Fruit fly (Drosophila melanogaster) whole organism, embryonic: ENCODE data around the gene CG33281.

Experiments used
- Awh ChIP-seq: fragments of 200-800 bp; sonication (Bioruptor generic); IDR thresholded peaks from 2 replicates; pipeline ENCODE4, ENCODE4 v1.3.6; 2022; ENCODE audit warnings: missing biosample characterization, missing genetic modification characterization
- CG10366 ChIP-seq: fragments of 200-800 bp; sonication (Bioruptor generic); IDR thresholded peaks from 2 replicates; pipeline ENCODE4 v1.3.6; 2022; ENCODE audit warnings: missing biosample characterization, missing genetic modification characterization
- CG10565 ChIP-seq: fragments of 200-800 bp; sonication (Bioruptor generic); optimal IDR thresholded peaks from 3 replicates; lab custom pipeline; 2016; ENCODE audit warnings: missing biosample characterization, mild to moderate bottlenecking, missing genetic modification characterization
- CG11504 ChIP-seq: fragments of 200-800 bp; sonication (Bioruptor generic); optimal IDR thresholded peaks from 3 replicates; lab custom pipeline; 2019; ENCODE audit warnings: missing biosample characterization, mild to moderate bottlenecking, missing genetic modification characterization, moderate library complexity
- CG12299 ChIP-seq: fragments of 200-800 bp; sonication (Bioruptor generic); optimal IDR thresholded peaks from 2 replicates; lab custom pipeline; 2018; ENCODE audit warnings: missing biosample characterization, mild to moderate bottlenecking, missing genetic modification characterization
- CG12391 ChIP-seq: fragments of 200-800 bp; sonication (Bioruptor generic); optimal IDR thresholded peaks from 3 replicates; lab custom pipeline; 2018; ENCODE audit warnings: missing biosample characterization, mild to moderate bottlenecking, missing genetic modification characterization, moderate library complexity
- CG17568 ChIP-seq: fragments of 200-800 bp; sonication (Bioruptor generic); optimal IDR thresholded peaks from 2 replicates; lab custom pipeline; 2018; ENCODE audit warnings: missing biosample characterization, mild to moderate bottlenecking, missing genetic modification characterization, moderate library complexity
- CG1792 ChIP-seq: fragments of 200-800 bp; sonication (Bioruptor generic); optimal IDR thresholded peaks from 2 replicates; lab custom pipeline; 2016; ENCODE audit warnings: missing biosample characterization, missing genetic modification characterization
- CG2199 ChIP-seq: fragments of 200-800 bp; sonication (Bioruptor generic); IDR thresholded peaks from 3 replicates; pipeline ENCODE4 v1.3.6; 2022; ENCODE audit warnings: missing biosample characterization, missing genetic modification characterization
- CG2202 ChIP-seq: fragments of 200-800 bp; sonication (Bioruptor generic); optimal IDR thresholded peaks from 2 replicates; lab custom pipeline; 2018; ENCODE audit warnings: missing biosample characterization, mild to moderate bottlenecking, missing genetic modification characterization
- CG3065 ChIP-seq: fragments of 200-800 bp; sonication (Bioruptor generic); optimal IDR thresholded peaks from 2 replicates; lab custom pipeline; 2016; ENCODE audit warnings: missing biosample characterization, missing genetic modification characterization
- CG31441 ChIP-seq: fragments of 200-800 bp; sonication (Bioruptor generic); IDR thresholded peaks from 2 replicates; pipeline ENCODE4 v1.3.6; 2022; ENCODE audit warnings: missing biosample characterization, missing genetic modification characterization
- CG6272 ChIP-seq: fragments of 200-800 bp; sonication (Bioruptor generic); IDR thresholded peaks from 2 replicates; pipeline ENCODE4 v1.3.6; 2022; ENCODE audit warnings: missing biosample characterization, missing genetic modification characterization
- CTCF ChIP-seq: fragments of 200-800 bp; sonication (Bioruptor generic); optimal IDR thresholded peaks from 2 replicates; lab custom pipeline; 2017; ENCODE audit warnings: missing biosample characterization, mild to moderate bottlenecking, missing genetic modification characterization, moderate library complexity
- Deaf1 ChIP-seq: fragments of 200-800 bp; optimal IDR thresholded peaks from 3 replicates; lab custom pipeline; 2019; ENCODE audit warnings: missing biosample characterization, mild to moderate bottlenecking, missing genetic modification characterization, moderate library complexity
- Dref ChIP-seq: fragments of 200-800 bp; sonication (Bioruptor generic); IDR thresholded peaks from 2 replicates; pipeline ENCODE4 v1.3.6; 2022; ENCODE audit warnings: missing biosample characterization, missing genetic modification characterization
- Drgx ChIP-seq: fragments of 200-800 bp; sonication (Bioruptor generic); IDR thresholded peaks from 2 replicates; pipeline ENCODE4 v1.3.6; 2022; ENCODE audit warnings: missing biosample characterization, missing genetic modification characterization
- Elba2 ChIP-seq: fragments of 200-800 bp; sonication (Bioruptor generic); optimal IDR thresholded peaks from 3 replicates; lab custom pipeline; 2016; ENCODE audit warnings: missing biosample characterization, missing genetic modification characterization
- Ets97D ChIP-seq: fragments of 200-800 bp; sonication (Bioruptor generic); optimal IDR thresholded peaks from 3 replicates; lab custom pipeline; 2016; ENCODE audit warnings: missing biosample characterization, missing genetic modification characterization
- Gsc ChIP-seq: fragments of 200-800 bp; sonication (Bioruptor generic); IDR thresholded peaks from 2 replicates; pipeline ENCODE4 v1.3.6; 2022; ENCODE audit warnings: missing biosample characterization, missing genetic modification characterization
- HHEX ChIP-seq: fragments of 200-800 bp; sonication (Bioruptor generic); optimal IDR thresholded peaks from 3 replicates; lab custom pipeline; 2017; ENCODE audit warnings: missing biosample characterization, mild to moderate bottlenecking, missing genetic modification characterization, missing genetic modification reagents
- HLHmδ ChIP-seq: fragments of 200-800 bp; sonication (Bioruptor generic); optimal IDR thresholded peaks from 2 replicates; lab custom pipeline; 2018; ENCODE audit warnings: missing biosample characterization, mild to moderate bottlenecking, missing genetic modification characterization, moderate library complexity
- HmgZ ChIP-seq: fragments of 200-800 bp; sonication (Bioruptor generic); optimal IDR thresholded peaks from 2 replicates; lab custom pipeline; 2018; ENCODE audit warnings: missing biosample characterization, mild to moderate bottlenecking, missing genetic modification characterization
- Med ChIP-seq: fragments of 200-800 bp; sonication (Bioruptor generic); peaks from one replicate; lab custom pipeline; 2016; ENCODE audit warnings: missing biosample characterization, missing genetic modification characterization, mild to moderate bottlenecking, inconsistent platforms, moderate library complexity
- Myb ChIP-seq: fragments of 200-800 bp; sonication (Bioruptor generic); optimal IDR thresholded peaks from 2 replicates; lab custom pipeline; 2016; ENCODE audit warnings: missing biosample characterization, missing genetic modification characterization
- Opbp ChIP-seq: fragments of 200-800 bp; sonication (Bioruptor generic); IDR thresholded peaks from 3 replicates; pipeline ENCODE4 v1.3.6; 2022; ENCODE audit warnings: missing biosample characterization, missing genetic modification characterization; ENCODE audit not compliant: partially characterized antibody
- PHDP ChIP-seq: fragments of 200-800 bp; sonication (Bioruptor generic); optimal IDR thresholded peaks from 3 replicates; lab custom pipeline; 2018; ENCODE audit warnings: missing biosample characterization, mild to moderate bottlenecking, missing genetic modification characterization, moderate library complexity
- Ptx1 ChIP-seq: fragments of 200-800 bp; sonication (Bioruptor generic); IDR thresholded peaks from 2 replicates; pipeline ENCODE4 v1.3.6; 2022; ENCODE audit warnings: missing biosample characterization, missing genetic modification characterization
- Trl ChIP-seq, 3 experiments: fragments of >200 bp in 2 of 3; fragments of 200-800 bp in 1 of 3; sonication (Bioruptor generic) in 1 of 3; optimal IDR thresholded peaks; 2 replicates in 1 of 3; 3 replicates in 2 of 3; lab custom pipeline; 2016 to 2017; ENCODE audit warnings: missing biosample characterization in 1 of 3, missing genetic modification characterization in 1 of 3
- Vsx1 ChIP-seq: fragments of 200-800 bp; sonication (Bioruptor generic); optimal IDR thresholded peaks from 2 replicates; lab custom pipeline; 2017; ENCODE audit warnings: missing biosample characterization, mild to moderate bottlenecking, missing genetic modification characterization, missing genetic modification reagents
- aop ChIP-seq: fragments of 200-800 bp; sonication (Bioruptor generic); IDR thresholded peaks from 2 replicates; pipeline ENCODE4 v1.3.6; 2022; ENCODE audit warnings: missing biosample characterization, missing genetic modification characterization
- da ChIP-seq: fragments of 200-800 bp; sonication (Bioruptor generic); optimal IDR thresholded peaks from 2 replicates; lab custom pipeline; 2016; ENCODE audit warnings: missing biosample characterization, missing genetic modification characterization
- danr ChIP-seq: fragments of 200-800 bp; sonication (Bioruptor generic); IDR thresholded peaks from 2 replicates; pipeline ENCODE4 v1.3.6; 2022; ENCODE audit warnings: missing biosample characterization, missing genetic modification characterization
- dpn ChIP-seq, 2 experiments: fragments of 200-800 bp; sonication (Bioruptor generic); optimal IDR thresholded peaks; 3 replicates each; lab custom pipeline; 2016; ENCODE audit warnings: missing biosample characterization in 2 of 2, missing genetic modification characterization in 2 of 2
- ems ChIP-seq: fragments of 200-800 bp; sonication (Bioruptor generic); optimal IDR thresholded peaks from 3 replicates; lab custom pipeline; 2016; ENCODE audit warnings: missing biosample characterization, missing genetic modification characterization
- fd102C ChIP-seq: fragments of 200-800 bp; sonication (Bioruptor generic); optimal IDR thresholded peaks from 2 replicates; lab custom pipeline; 2018; ENCODE audit warnings: missing biosample characterization, mild to moderate bottlenecking, missing genetic modification characterization, moderate library complexity
- gro ChIP-seq: fragments of 200-800 bp; sonication (Bioruptor generic); optimal IDR thresholded peaks from 2 replicates; lab custom pipeline; 2016; ENCODE audit warnings: missing biosample characterization, missing genetic modification characterization
- insv ChIP-seq, 2 experiments: fragments of 200-800 bp; sonication (Bioruptor generic); optimal IDR thresholded peaks; 3 replicates each; lab custom pipeline; 2016 to 2018; ENCODE audit warnings: missing biosample characterization in 2 of 2, missing genetic modification characterization in 2 of 2
- lmd ChIP-seq: fragments of 200-800 bp; sonication (Bioruptor generic); IDR thresholded peaks from 2 replicates; pipeline ENCODE4 v1.3.6; 2022; ENCODE audit warnings: missing biosample characterization, missing genetic modification characterization
- mirr ChIP-seq: fragments of 200-800 bp; sonication (Bioruptor generic); optimal IDR thresholded peaks from 3 replicates; lab custom pipeline; 2018; ENCODE audit warnings: missing biosample characterization, mild to moderate bottlenecking, missing genetic modification characterization
- nerfin-1 ChIP-seq: fragments of 200-800 bp; sonication (Bioruptor generic); optimal IDR thresholded peaks from 3 replicates; lab custom pipeline; 2019; ENCODE audit warnings: missing biosample characterization, mild to moderate bottlenecking, missing genetic modification characterization, moderate library complexity
- p53 ChIP-seq: fragments of 200-800 bp; sonication (Bioruptor generic); optimal IDR thresholded peaks from 2 replicates; lab custom pipeline; 2016; ENCODE audit warnings: missing biosample characterization, missing genetic modification characterization
- repo ChIP-seq: fragments of 200-800 bp; sonication (Bioruptor generic); optimal IDR thresholded peaks from 2 replicates; lab custom pipeline; 2016; ENCODE audit warnings: missing biosample characterization, missing genetic modification characterization
- sens ChIP-seq: fragments of 200-800 bp; sonication (Bioruptor generic); peaks from one replicate; lab custom pipeline; 2016; ENCODE audit warnings: missing biosample characterization, missing genetic modification characterization
- sens-2 ChIP-seq: fragments of 200-800 bp; sonication (Bioruptor generic); IDR thresholded peaks from 2 replicates; pipeline ENCODE4 v1.3.6; 2022; ENCODE audit warnings: missing biosample characterization, missing genetic modification characterization
- sob ChIP-seq: fragments of 200-800 bp; sonication (Bioruptor generic); IDR thresholded peaks from 2 replicates; pipeline ENCODE4 v1.3.6; 2022; ENCODE audit warnings: missing biosample characterization, missing genetic modification characterization
- tio ChIP-seq: fragments of 200-800 bp; sonication (Bioruptor generic); optimal IDR thresholded peaks from 2 replicates; lab custom pipeline; 2017; ENCODE audit warnings: missing biosample characterization, missing genetic modification characterization, inconsistent platforms
- tup ChIP-seq: fragments of 200-800 bp; sonication (Bioruptor generic); optimal IDR thresholded peaks from 2 replicates; lab custom pipeline; 2016; ENCODE audit warnings: missing biosample characterization, mild to moderate bottlenecking, missing genetic modification characterization, moderate library complexity
- wdn ChIP-seq: fragments of 200-800 bp; sonication (Bioruptor generic); IDR thresholded peaks from 2 replicates; pipeline ENCODE4 v1.3.6; 2022; ENCODE audit warnings: missing biosample characterization, missing genetic modification characterization

CG33281 gene

dm6 chr2L:3369083-3369653 lies 45.1 kb downstream of the CG33281 start (continued):
- TF ChIP-seq Elba2 (no peak), HLHmδ (GFP tag; lab: Kevin White, UChicago) (no peak), tio (GFP tag; lab: Kevin White, UChicago) (no peak), Ets97D (no peak)

- TF ChIP-seq insv (GFP tag; optimal IDR thresholded peaks at IDR 0.05; lab: Kevin White, UChicago) (no peak), wdn (GFP tag; lab: Robert Waterston, UW) (no peak), sens-2 (GFP tag; lab: Robert Waterston, UW) (no peak), Gsc (GFP tag; lab: Robert Waterston, UW) (no peak), CG3065 (no peak), Myb (GFP tag; lab: Kevin White, UChicago) (no peak), CG10565 (GFP tag; lab: Kevin White, UChicago) (no peak), Dref (GFP tag; lab: Robert Waterston, UW) (no peak), Opbp (GFP tag; lab: Robert Waterston, UW) (no peak), Ptx1 (GFP tag; lab: Robert Waterston, UW) (no peak), CG11504 (no peak), HmgZ (tag; lab: Kevin White, UChicago) (no peak), CG12391 (tag; lab: Kevin White, UChicago) (no peak), CG2199 (GFP tag; lab: Robert Waterston, UW) (no peak), mirr (GFP tag; lab: Kevin White, UChicago) (no peak), Vsx1 (no peak), gro (GFP tag; lab: Kevin White, UChicago) (no peak), lmd (no peak)
Observed at dm6 chr2L:3369822-3370221, 45.8 kb downstream of the CG33281 start.

- TF ChIP-seq mirr (GFP tag; lab: Kevin White, UChicago): peak; percentile 25
- no peak for TF ChIP-seq CG31441 (GFP tag; lab: Robert Waterston, UW)
- TF ChIP-seq dpn (GFP tag; optimal IDR thresholded peaks at IDR 0.05; lab: Kevin White, UChicago): no peak
- no peak for TF ChIP-seq CG10366
- TF ChIP-seq CG17568 (GFP tag; lab: Kevin White, UChicago): no peak
- TF ChIP-seq Med (GFP tag; lab: Kevin White, UChicago): peak; percentile 8
- TF ChIP-seq CTCF: no peak
- TF ChIP-seq CG2202 (tag; lab: Kevin White, UChicago): no peak
- no peak for TF ChIP-seq Deaf1 (tag; lab: Kevin White, UChicago)
- TF ChIP-seq repo: no peak
- no peak for TF ChIP-seq Awh
- TF ChIP-seq sob (GFP tag; lab: Robert Waterston, UW): no peak
- TF ChIP-seq nerfin-1: no peak
- no peak for TF ChIP-seq fd102C (GFP tag; lab: Kevin White, UChicago)
- no peak for TF ChIP-seq CG1792 (GFP tag; lab: Kevin White, UChicago)
- TF ChIP-seq CG12299 (tag; lab: Kevin White, UChicago): no peak
- TF ChIP-seq, all 482 proteins: peak for 2
Observed at dm6 chr2L:3370920-3371319, 46.9 kb downstream of the CG33281 start.

dm6 chr2L:3371340-3371739 lies 47.3 kb downstream of the CG33281 start:
- TF ChIP-seq CG6272 (GFP tag; lab: Robert Waterston, UW) (no peak), danr (GFP tag; lab: Robert Waterston, UW) (no peak), Drgx (GFP tag; lab: Robert Waterston, UW) (peak; percentile 58), Trl (optimal IDR thresholded peaks at IDR 0.05; lab: Kevin White, UChicago) (no peak), Trl (GFP tag; optimal IDR thresholded peaks at IDR 0.05; lab: Kevin White, UChicago) (no peak), da (GFP tag; lab: Kevin White, UChicago) (no peak), ems (GFP tag; lab: Kevin White, UChicago) (no peak), sens (GFP tag; lab: Kevin White, UChicago) (no peak), HHEX (GFP tag; lab: Kevin White, UChicago) (no peak), tup (GFP tag; lab: Kevin White, UChicago) (no peak), aop (GFP tag; lab: Robert Waterston, UW) (no peak), PHDP (tag; lab: Kevin White, UChicago) (no peak), tio (GFP tag; lab: Kevin White, UChicago) (no peak), HLHmδ (GFP tag; lab: Kevin White, UChicago) (no peak), p53 (GFP tag; lab: Kevin White, UChicago) (no peak), Med (GFP tag; lab: Kevin White, UChicago) (peak; percentile 79)
